Fruit fly (Drosophila melanogaster) Kc167 (cell line): Measurements from ENCODE around the gene p115.

ENCODE experiments used
- Myc ChIP-seq: fragments of >200 bp; optimal IDR thresholded peaks from 2 replicates; lab custom pipeline; 2017; ENCODE audit warnings: missing external identifiers
- Sin3A ChIP-seq: fragments of >200 bp; optimal IDR thresholded peaks from 2 replicates; lab custom pipeline; 2018; ENCODE audit warnings: missing external identifiers
- h ChIP-seq: fragments of >200 bp; optimal IDR thresholded peaks from 3 replicates; lab custom pipeline; 2018; ENCODE audit warnings: missing external identifiers
- psq ChIP-seq: fragments of >200 bp; optimal IDR thresholded peaks from 2 replicates; lab custom pipeline; 2017; ENCODE audit warnings: missing external identifiers
- ttk ChIP-seq: sonication (Bioruptor generic); optimal IDR thresholded peaks from 2 replicates; lab custom pipeline; 2017; ENCODE audit warnings: missing external identifiers

- no peak for TF ChIP-seq Sin3A (lab: Kevin White, UChicago)
- no peak for TF ChIP-seq Myc (lab: Kevin White, UChicago)
- no peak for TF ChIP-seq ttk
- no peak for TF ChIP-seq psq (lab: Kevin White, UChicago)
- TF ChIP-seq h (lab: Kevin White, UChicago): no peak
These were observed 9.5 kb upstream of the p115 start, which contains the start of gene Ir7g for dm6 chrX:7884360-7884759.
